Worm (Caenorhabditis elegans) whole organism, early embryonic: Measurements from ENCODE around the gene K10C8.4.

Experiments
- B0310.2 ChIP-seq: sonication (generic microtip); optimal IDR thresholded peaks from 2 replicates; lab custom pipeline; 2016; ENCODE audit warnings: mild to moderate bottlenecking, missing genetic modification characterization, missing compliant biosample characterization
- F13C5.2 ChIP-seq: sonication (generic microtip); optimal IDR thresholded peaks from 2 replicates; lab custom pipeline; 2017; ENCODE audit warnings: mild to moderate bottlenecking, missing genetic modification characterization, inconsistent platforms, missing compliant biosample characterization
- aly-1 ChIP-seq: sonication (generic microtip); optimal IDR thresholded peaks from 2 replicates; lab custom pipeline; 2016; ENCODE audit warnings: missing genetic modification characterization, missing compliant biosample characterization
- ama-1 ChIP-seq: fragments of 150-350 bp; optimal IDR thresholded peaks from 2 replicates; lab custom pipeline; 2014
- ceh-13 ChIP-seq: fragments of 200-800 bp; sonication (Bioruptor generic); optimal IDR thresholded peaks from 2 replicates; lab custom pipeline; 2018; ENCODE audit warnings: mild to moderate bottlenecking, missing genetic modification characterization, missing compliant biosample characterization
- ceh-36 ChIP-seq: sonication (generic microtip); optimal IDR thresholded peaks from 2 replicates; lab custom pipeline; 2016; ENCODE audit warnings: missing genetic modification characterization, inconsistent platforms, missing compliant biosample characterization
- ets-7 ChIP-seq: sonication (generic microtip); optimal IDR thresholded peaks from 2 replicates; lab custom pipeline; 2016; ENCODE audit warnings: missing genotype, missing genetic modification characterization, missing compliant biosample characterization
- flt-1 ChIP-seq: fragments of 200-800 bp; sonication (Bioruptor generic); IDR thresholded peaks from 2 replicates; pipeline ENCODE4 v1.3.6; 2022; ENCODE audit warnings: missing genetic modification characterization, missing compliant biosample characterization
- hmbx-1 ChIP-seq: sonication (generic microtip); optimal IDR thresholded peaks from 2 replicates; lab custom pipeline; 2016; ENCODE audit warnings: mild to moderate bottlenecking, missing genetic modification characterization, missing compliant biosample characterization
- hmg-4 ChIP-seq: fragments of 200-800 bp; sonication (Bioruptor generic); optimal IDR thresholded peaks from 2 replicates; lab custom pipeline; 2018; ENCODE audit warnings: mild to moderate bottlenecking, missing genetic modification characterization, missing compliant biosample characterization
- hnd-1 ChIP-seq: sonication (generic microtip); optimal IDR thresholded peaks from 2 replicates; lab custom pipeline; 2016; ENCODE audit warnings: missing genetic modification characterization, missing compliant biosample characterization
- pes-1 ChIP-seq: fragments of 200-800 bp; sonication (Bioruptor generic); IDR thresholded peaks from 2 replicates; pipeline ENCODE4 v1.3.6; 2022; ENCODE audit warnings: missing genetic modification reagents, missing genetic modification characterization, missing compliant biosample characterization
- scrt-1 ChIP-seq: fragments of 200-800 bp; sonication (Bioruptor generic); IDR thresholded peaks from 2 replicates; pipeline ENCODE4 v1.3.6; 2022; ENCODE audit warnings: missing genetic modification characterization, missing compliant biosample characterization
- sea-1 ChIP-seq: fragments of 200-800 bp; sonication (Bioruptor generic); conservative IDR thresholded peaks from 2 replicates; pipeline ENCODE4 v1.3.6; 2022; ENCODE audit warnings: missing genetic modification characterization, missing compliant biosample characterization
- tbx-11 ChIP-seq: fragments of 200-800 bp; sonication (Bioruptor generic); IDR thresholded peaks from 2 replicates; pipeline ENCODE4 v1.3.6; 2022; ENCODE audit warnings: missing genetic modification characterization, missing compliant biosample characterization
- tbx-37 ChIP-seq: fragments of 200-800 bp; sonication (Bioruptor generic); conservative IDR thresholded peaks from 2 replicates; pipeline ENCODE4 v1.3.6; 2022; ENCODE audit warnings: missing genetic modification reagents, missing genetic modification characterization, missing compliant biosample characterization
- tra-4 ChIP-seq: sonication (generic microtip); optimal IDR thresholded peaks from 2 replicates; lab custom pipeline; 2017; ENCODE audit warnings: missing genetic modification characterization, missing compliant biosample characterization

Gene K10C8.4

DNA sequence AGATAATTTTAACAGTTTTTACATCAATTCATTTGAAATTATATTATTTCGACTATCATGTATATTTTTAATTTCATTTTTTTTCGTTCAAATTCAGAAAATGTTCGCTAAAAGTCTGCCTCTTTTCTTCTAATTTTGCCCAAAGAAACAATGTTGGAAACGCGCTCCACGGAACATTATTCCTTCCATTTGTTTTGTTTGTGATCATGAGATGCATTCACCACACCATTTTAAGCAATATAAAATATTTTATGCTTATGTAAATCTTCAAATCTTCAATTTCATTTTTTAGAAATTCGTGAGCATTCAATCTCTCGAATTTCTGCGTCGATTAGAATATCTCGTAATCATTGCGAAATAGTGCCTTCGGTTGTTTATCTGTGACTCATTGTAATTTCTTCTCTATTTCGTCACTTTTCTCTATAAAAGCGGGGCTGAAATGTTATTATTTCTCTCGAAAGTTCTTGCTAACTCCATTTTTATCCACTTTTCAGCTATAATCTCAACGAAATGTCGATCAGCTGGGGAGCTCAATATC is 1.4 kb downstream of the K10C8.4 start, which contains the start of gene istr-1:
TSS of gene istr-1 (plus strand) at position 495 of the 538 bp plus-strand sequence.
- no peak for TF ChIP-seq ceh-13 (GFP tag; lab: Kevin White, UChicago)
- TF ChIP-seq ceh-36 (tag; lab: Kevin White, UChicago), result no peak
- no peak for TF ChIP-seq hmg-4 (GFP tag; lab: Kevin White, UChicago)
- TF ChIP-seq ets-7 (tag; lab: Kevin White, UChicago), result no peak

DNA sequence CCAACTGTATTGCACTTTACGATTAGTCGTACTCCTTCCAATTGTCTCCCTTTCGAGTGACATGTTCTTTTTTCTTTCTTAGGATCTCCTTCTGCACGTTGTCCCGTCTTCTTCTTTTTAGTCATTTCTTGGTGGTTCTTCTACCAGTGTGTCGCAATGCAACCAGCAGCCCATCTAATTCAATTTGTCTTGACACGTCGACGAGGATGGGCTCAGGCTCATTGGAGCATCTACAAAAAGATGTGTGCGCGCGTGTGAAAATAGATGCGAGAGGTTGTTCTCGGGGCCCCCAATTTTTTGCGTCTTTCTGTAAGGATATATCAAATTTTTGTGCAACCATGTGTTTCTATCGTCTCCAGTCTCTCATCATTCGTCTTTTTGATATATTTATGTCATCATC is 5.5 kb downstream of the K10C8.4 start:
- TF ChIP-seq hnd-1 (tag; lab: Kevin White, UChicago), result no peak

ce11 chrV:12704077-12704476 is 8.0 kb downstream of the K10C8.4 start, which contains the start of gene R11D1.1:
TSS of gene R11D1.1 (plus strand) at chrV:12704377.
- no peak for TF ChIP-seq F13C5.2 (tag; lab: Kevin White, UChicago)
- no peak for TF ChIP-seq ceh-13 (GFP tag; lab: Kevin White, UChicago)
- no peak for TF ChIP-seq tbx-37 (GFP tag; lab: Robert Waterston, UW)
- no peak for TF ChIP-seq hmbx-1 (tag; lab: Kevin White, UChicago)
- TF ChIP-seq hmg-4 (GFP tag; lab: Kevin White, UChicago), result no peak
- TF ChIP-seq aly-1 (tag; lab: Kevin White, UChicago), result no peak
- no peak for TF ChIP-seq sea-1
- TF ChIP-seq pes-1 (GFP tag; lab: Robert Waterston, UW), result no peak
- no peak for TF ChIP-seq ceh-36 (tag; lab: Kevin White, UChicago)
- TF ChIP-seq ama-1 (lab: Kevin White, UChicago), result no peak

ce11 chrV:12706511-12706910 is 10.4 kb downstream of the K10C8.4 start:
- TF ChIP-seq B0310.2 (tag; lab: Kevin White, UChicago), result no peak
- no peak for TF ChIP-seq tra-4 (tag; lab: Kevin White, UChicago)
- TF ChIP-seq ceh-13 (GFP tag; lab: Kevin White, UChicago), result no peak
- TF ChIP-seq tbx-11 (GFP tag; lab: Robert Waterston, UW), result no peak
- TF ChIP-seq aly-1 (tag; lab: Kevin White, UChicago), result no peak
- TF ChIP-seq F13C5.2 (tag; lab: Kevin White, UChicago), result no peak
- TF ChIP-seq ets-7 (tag; lab: Kevin White, UChicago), result no peak
- TF ChIP-seq hmbx-1 (tag; lab: Kevin White, UChicago), result no peak

DNA sequence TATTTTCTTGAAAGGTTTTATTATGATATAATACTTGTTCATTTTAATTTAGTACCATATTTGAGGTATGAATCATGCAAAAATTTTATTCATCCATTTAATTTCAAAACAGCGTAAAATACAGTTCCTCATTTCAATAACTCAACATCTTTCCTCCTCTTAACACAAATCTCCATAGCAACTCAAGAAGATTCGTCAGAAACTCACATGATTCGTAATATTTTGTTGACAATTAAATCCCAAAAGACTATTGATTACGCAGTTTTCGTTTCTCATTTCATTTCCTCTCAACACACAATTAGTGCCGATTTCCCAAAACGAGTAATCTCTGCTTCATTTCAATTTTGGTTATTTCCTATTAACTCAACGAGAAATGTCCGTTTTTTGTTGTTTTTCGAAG is 12.2 kb downstream of the K10C8.4 start, which contains the start of gene R11D1.2:
TSS of gene R11D1.2 (plus strand) at position 301 of the 400 bp plus-strand sequence.
- no peak for TF ChIP-seq hmg-4 (GFP tag; lab: Kevin White, UChicago)
- TF ChIP-seq hmbx-1 (tag; lab: Kevin White, UChicago), result no peak
- no peak for TF ChIP-seq F13C5.2 (tag; lab: Kevin White, UChicago)
- TF ChIP-seq aly-1 (tag; lab: Kevin White, UChicago), result no peak

DNA sequence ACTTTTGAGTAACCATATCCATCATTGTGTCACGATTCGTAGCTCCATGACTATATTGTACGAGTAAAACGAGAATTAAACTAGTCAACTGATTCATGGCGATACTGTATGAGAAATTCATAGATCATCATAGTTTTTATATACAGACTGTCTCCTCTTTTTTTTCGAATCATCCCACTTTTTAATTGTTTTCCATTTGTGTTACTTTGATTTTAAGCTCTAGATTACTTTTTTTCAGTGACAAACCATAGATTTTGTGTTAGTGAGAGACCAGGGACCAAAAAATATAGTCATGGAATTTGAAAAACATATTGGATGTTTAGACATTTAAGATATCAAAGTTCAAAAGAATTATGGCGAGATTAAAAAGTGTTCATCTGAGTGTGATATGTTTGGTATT is 15.9 kb downstream of the K10C8.4 start, which contains the start of gene R11D1.3:
TSS of gene R11D1.3 (minus strand) at position 101 of the 400 bp plus-strand sequence.
- TF ChIP-seq ceh-36 (tag; lab: Kevin White, UChicago) (no peak), hmg-4 (GFP tag; lab: Kevin White, UChicago) (no peak), hmbx-1 (tag; lab: Kevin White, UChicago) (no peak), aly-1 (tag; lab: Kevin White, UChicago) (no peak), hnd-1 (tag; lab: Kevin White, UChicago) (no peak), tbx-11 (GFP tag; lab: Robert Waterston, UW) (no peak), ceh-13 (GFP tag; lab: Kevin White, UChicago) (no peak), F13C5.2 (tag; lab: Kevin White, UChicago) (no peak), ets-7 (tag; lab: Kevin White, UChicago) (no peak), flt-1 (GFP tag; lab: Robert Waterston, UW) (no peak), scrt-1 (GFP tag; lab: Robert Waterston, UW) (no peak), tbx-37 (GFP tag; lab: Robert Waterston, UW) (no peak), pes-1 (GFP tag; lab: Robert Waterston, UW) (no peak), sea-1 (no peak), tra-4 (tag; lab: Kevin White, UChicago) (no peak), ama-1 (lab: Kevin White, UChicago) (no peak), B0310.2 (tag; lab: Kevin White, UChicago) (no peak)

DNA sequence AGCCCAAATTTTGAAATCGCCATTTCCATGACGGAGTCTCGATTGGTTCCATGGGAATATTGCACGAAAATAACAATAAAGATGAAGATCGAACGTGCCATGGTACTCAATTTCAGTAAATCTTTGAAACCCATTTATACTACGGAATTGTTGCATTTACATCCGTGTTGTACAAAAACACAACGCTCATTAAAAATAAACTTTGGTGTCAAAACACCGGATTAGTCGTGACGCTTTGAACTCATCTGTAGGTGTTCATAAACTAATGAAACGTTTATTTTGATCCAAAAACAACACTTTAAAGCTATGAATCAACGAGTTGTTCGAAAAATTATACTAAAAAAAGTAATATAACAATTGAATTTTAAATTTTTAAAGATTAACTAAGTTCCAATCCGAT is 18.1 kb downstream of the K10C8.4 start, which contains the start of gene R11D1.4:
TSS of gene R11D1.4 (minus strand) at position 101 of the 400 bp plus-strand sequence.
- TF ChIP-seq ama-1 (lab: Kevin White, UChicago) (no peak), tra-4 (tag; lab: Kevin White, UChicago) (no peak), flt-1 (GFP tag; lab: Robert Waterston, UW) (no peak), ceh-36 (tag; lab: Kevin White, UChicago) (no peak), ceh-13 (GFP tag; lab: Kevin White, UChicago) (no peak), hmg-4 (GFP tag; lab: Kevin White, UChicago) (no peak), pes-1 (GFP tag; lab: Robert Waterston, UW) (no peak), hmbx-1 (tag; lab: Kevin White, UChicago) (no peak)

DNA sequence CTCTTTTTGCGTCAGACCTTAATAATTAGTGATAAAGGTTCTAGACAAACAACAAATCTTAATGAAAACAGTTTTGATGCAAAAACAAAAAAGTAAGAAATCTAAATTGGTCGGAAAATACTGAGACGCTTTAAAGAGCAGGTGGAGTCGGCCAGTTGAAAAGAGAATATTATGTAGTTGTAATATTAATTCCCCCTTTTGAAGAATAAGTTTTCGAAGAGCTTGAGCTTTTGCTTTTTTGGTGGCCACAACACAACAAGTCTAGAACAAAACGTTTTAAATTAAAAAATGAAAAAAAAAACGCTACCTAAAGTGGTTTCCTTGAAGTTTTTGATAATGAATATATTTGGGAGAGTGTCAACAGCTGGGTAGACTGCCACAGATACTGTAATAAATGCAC is 20.4 kb downstream of the K10C8.4 start, which contains the start of gene str-178:
TSS of gene str-178 (minus strand) at position 101 of the 400 bp plus-strand sequence.
- TF ChIP-seq hmbx-1 (tag; lab: Kevin White, UChicago), result no peak
- TF ChIP-seq tbx-11 (GFP tag; lab: Robert Waterston, UW), result no peak
- TF ChIP-seq hmg-4 (GFP tag; lab: Kevin White, UChicago), result no peak
- TF ChIP-seq scrt-1 (GFP tag; lab: Robert Waterston, UW), result no peak
- no peak for TF ChIP-seq F13C5.2 (tag; lab: Kevin White, UChicago)
- TF ChIP-seq B0310.2 (tag; lab: Kevin White, UChicago), result no peak
- no peak for TF ChIP-seq tbx-37 (GFP tag; lab: Robert Waterston, UW)
- no peak for TF ChIP-seq flt-1 (GFP tag; lab: Robert Waterston, UW)
- no peak for TF ChIP-seq ama-1 (lab: Kevin White, UChicago)
